Worm (Caenorhabditis elegans) whole organism, L1 larva: ENCODE measurements around the gene B0035.3.
A peak's percentile ranks its signal among the peaks of the same experiment; 100 is the strongest.

Experiments
- C34B4.2 ChIP-seq: sonication (generic microtip); optimal IDR thresholded peaks from 2 replicates; lab custom pipeline; 2017; ENCODE audit warnings: mild to moderate bottlenecking, missing genetic modification characterization, missing compliant biosample characterization
- F16B12.6 ChIP-seq: fragments of 150-350 bp; optimal IDR thresholded peaks from 2 replicates; lab custom pipeline; 2014; ENCODE audit warnings: missing biosample characterization, missing genetic modification characterization
- ama-1 ChIP-seq: fragments of 150-350 bp; optimal IDR thresholded peaks from 2 replicates; lab custom pipeline; 2014
- ceh-8 ChIP-seq: fragments of 200-800 bp; sonication (Bioruptor generic); optimal IDR thresholded peaks from 2 replicates; lab custom pipeline; 2018; ENCODE audit warnings: mild to moderate bottlenecking, missing genetic modification characterization, moderate library complexity, missing compliant biosample characterization
- ceh-82 ChIP-seq, 3 experiments: fragments of 150-350 bp in 1 of 3; sonication (generic microtip) in 2 of 3; optimal IDR thresholded peaks; 2 replicates each; lab custom pipeline; 2014 to 2017; ENCODE audit warnings: missing biosample characterization in 3 of 3, missing genetic modification characterization in 3 of 3
- ceh-88 ChIP-seq: fragments of 200-800 bp; sonication (Bioruptor generic); IDR thresholded peaks from 2 replicates; pipeline ENCODE4 v1.3.6; 2022; ENCODE audit warnings: missing genetic modification characterization, missing compliant biosample characterization
- efl-1 ChIP-seq, 4 experiments: fragments of 150-350 bp; optimal IDR thresholded peaks in 3 of 4; peaks in 1 of 4; 1 replicate in 1 of 4; 2 replicates in 3 of 4; lab custom pipeline; 2014; ENCODE audit warnings: missing biosample characterization in 2 of 4, missing genetic modification characterization in 2 of 4, missing genetic modification reagents in 2 of 4
- efl-3 ChIP-seq: fragments of 200-800 bp; sonication (Bioruptor generic); optimal IDR thresholded peaks from 2 replicates; lab custom pipeline; 2018; ENCODE audit warnings: mild to moderate bottlenecking, missing genetic modification characterization, missing compliant biosample characterization
- egl-13 ChIP-seq: sonication (generic microtip); optimal IDR thresholded peaks from 2 replicates; lab custom pipeline; 2016; ENCODE audit warnings: missing genotype, missing genetic modification reagents, missing genetic modification characterization, missing compliant biosample characterization
- fkh-10 ChIP-seq: sonication (generic microtip); optimal IDR thresholded peaks from 2 replicates; lab custom pipeline; 2017; ENCODE audit warnings: missing biosample characterization, missing genetic modification reagents, missing genetic modification characterization
- grh-1 ChIP-seq: fragments of 200-800 bp; sonication (Bioruptor generic); IDR thresholded peaks from 2 replicates; pipeline ENCODE4 v1.3.6; 2022; ENCODE audit warnings: missing genetic modification reagents, missing genetic modification characterization, missing compliant biosample characterization
- hpl-2 ChIP-seq: fragments of 150-350 bp; optimal IDR thresholded peaks from 2 replicates; lab custom pipeline; 2014; ENCODE audit warnings: missing biosample characterization, missing genetic modification reagents, missing genetic modification characterization
- irx-1 ChIP-seq: sonication (generic microtip); optimal IDR thresholded peaks from 2 replicates; lab custom pipeline; 2016; ENCODE audit warnings: missing genetic modification characterization, missing compliant biosample characterization
- isw-1 ChIP-seq: fragments of 200-800 bp; sonication (Bioruptor generic); IDR thresholded peaks from 2 replicates; pipeline ENCODE4 v1.3.6; 2022; ENCODE audit warnings: missing genetic modification characterization, missing compliant biosample characterization
- lin-13 ChIP-seq: fragments of 150-350 bp; optimal IDR thresholded peaks from 2 replicates; lab custom pipeline; 2014; ENCODE audit warnings: missing biosample characterization, missing genetic modification reagents, missing genetic modification characterization
- lin-14 ChIP-seq: fragments of 200-800 bp; sonication (Bioruptor generic); optimal IDR thresholded peaks from 2 replicates; lab custom pipeline; 2018; ENCODE audit warnings: mild to moderate bottlenecking, missing genetic modification characterization, moderate library complexity, missing compliant biosample characterization
- lin-35 ChIP-seq, 2 experiments: fragments of 150-350 bp; optimal IDR thresholded peaks; 2 replicates each; lab custom pipeline; 2014; ENCODE audit warnings: missing biosample characterization in 2 of 2, missing genetic modification characterization in 2 of 2, missing genetic modification reagents in 2 of 2
- mab-9 ChIP-seq: fragments of 200-800 bp; sonication (Bioruptor generic); IDR thresholded peaks from 2 replicates; pipeline ENCODE4 v1.3.6; 2022; ENCODE audit warnings: missing genetic modification reagents, missing genetic modification characterization, missing compliant biosample characterization
- mef-2 ChIP-seq: fragments of 150-350 bp; optimal IDR thresholded peaks from 2 replicates; lab custom pipeline; 2014; ENCODE audit warnings: missing biosample characterization, missing genetic modification characterization
- mep-1 ChIP-seq: fragments of 150-350 bp; optimal IDR thresholded peaks from 2 replicates; lab custom pipeline; 2014; ENCODE audit warnings: missing biosample characterization, missing genetic modification characterization
- nhr-11 ChIP-seq: fragments of 150-350 bp; optimal IDR thresholded peaks from 2 replicates; lab custom pipeline; 2014; ENCODE audit warnings: missing biosample characterization, missing genetic modification characterization
- nhr-20 ChIP-seq: sonication (generic microtip); optimal IDR thresholded peaks from 2 replicates; lab custom pipeline; 2016; ENCODE audit warnings: mild to moderate bottlenecking, missing genetic modification characterization, missing compliant biosample characterization
- nhr-84 ChIP-seq: sonication (generic microtip); optimal IDR thresholded peaks from 2 replicates; lab custom pipeline; 2017; ENCODE audit warnings: missing biosample characterization, missing genetic modification characterization
- nhr-85 ChIP-seq: sonication (generic microtip); peaks from one replicate; lab custom pipeline; 2016; ENCODE audit warnings: missing genetic modification characterization, inconsistent platforms, missing compliant biosample characterization
- nhr-90 ChIP-seq: sonication (generic microtip); optimal IDR thresholded peaks from 2 replicates; lab custom pipeline; 2016; ENCODE audit warnings: mild to moderate bottlenecking, missing genetic modification characterization, missing compliant biosample characterization; ENCODE audit not compliant: poor library complexity
- pqm-1 ChIP-seq: sonication (generic microtip); optimal IDR thresholded peaks from 3 replicates; lab custom pipeline; 2017; ENCODE audit warnings: missing biosample characterization, missing genetic modification characterization
- skn-1 ChIP-seq: fragments of 150-350 bp; optimal IDR thresholded peaks from 2 replicates; lab custom pipeline; 2014; ENCODE audit warnings: missing biosample characterization, missing genetic modification characterization
- sox-4 ChIP-seq: sonication (generic microtip); optimal IDR thresholded peaks from 2 replicates; lab custom pipeline; 2016; ENCODE audit warnings: missing genetic modification characterization, missing compliant biosample characterization
- sup-37 ChIP-seq: fragments of 200-800 bp; sonication (Bioruptor generic); optimal IDR thresholded peaks from 2 replicates; lab custom pipeline; 2018; ENCODE audit warnings: mild to moderate bottlenecking, missing genetic modification characterization, missing compliant biosample characterization
- swsn-7 ChIP-seq: sonication (generic microtip); optimal IDR thresholded peaks from 2 replicates; lab custom pipeline; 2016; ENCODE audit warnings: missing genetic modification characterization, missing compliant biosample characterization
- tbx-2 ChIP-seq: sonication (generic microtip); optimal IDR thresholded peaks from 2 replicates; lab custom pipeline; 2016; ENCODE audit warnings: missing genetic modification characterization, missing compliant biosample characterization
- unc-30 ChIP-seq: sonication (generic microtip); optimal IDR thresholded peaks from 2 replicates; lab custom pipeline; 2017; ENCODE audit warnings: missing biosample characterization, missing genetic modification characterization
- unc-62 ChIP-seq: fragments of 150-350 bp; optimal IDR thresholded peaks from 2 replicates; lab custom pipeline; 2014; ENCODE audit warnings: missing biosample characterization, missing genetic modification reagents, missing genetic modification characterization
- unc-86 ChIP-seq: sonication (generic microtip); optimal IDR thresholded peaks from 2 replicates; lab custom pipeline; 2016; ENCODE audit warnings: missing genetic modification characterization, missing compliant biosample characterization
- xbp-1 ChIP-seq: sonication (generic microtip); optimal IDR thresholded peaks from 2 replicates; lab custom pipeline; 2016; ENCODE audit warnings: missing genetic modification characterization, missing compliant biosample characterization
- zag-1 ChIP-seq: fragments of 150-350 bp; optimal IDR thresholded peaks from 2 replicates; lab custom pipeline; 2014; ENCODE audit warnings: missing biosample characterization, missing genetic modification characterization
- ztf-11 ChIP-seq, 2 experiments: sonication (generic microtip); optimal IDR thresholded peaks; 2 replicates each; lab custom pipeline; 2016 to 2017; ENCODE audit warnings: missing genetic modification characterization in 2 of 2, missing biosample characterization in 1 of 2, missing compliant biosample characterization in 1 of 2

The B0035.3 gene

ce11 chrIV:11316640-11317039, 1.8 kb upstream of the B0035.3 start:
- TF ChIP-seq ama-1 (lab: Kevin White, UChicago), result no peak
- TF ChIP-seq nhr-85, result peak; percentile 53
- TF ChIP-seq skn-1 (tag; lab: Kevin White, UChicago), result peak; percentile 31
- no peak for TF ChIP-seq unc-62 (GFP tag; lab: Kevin White, UChicago)
- TF ChIP-seq ceh-82 (tag; optimal IDR thresholded peaks at IDR 0.05; lab: Kevin White, UChicago), result no peak
- TF ChIP-seq, all 84 proteins: peak for 2

- TF ChIP-seq mef-2 (tag; lab: Kevin White, UChicago) (no peak), isw-1 (GFP tag; lab: Robert Waterston, UW) (no peak), swsn-7 (tag; lab: Kevin White, UChicago) (no peak), lin-14 (GFP tag; lab: Kevin White, UChicago) (peak; percentile 51), nhr-11 (tag; lab: Kevin White, UChicago) (no peak), nhr-85 (peak; percentile 31), sox-4 (tag; lab: Kevin White, UChicago) (no peak), xbp-1 (tag; lab: Kevin White, UChicago) (no peak), efl-1 (optimal IDR thresholded peaks at IDR 0.05; lab: Kevin White, UChicago) (no peak), efl-1 (GFP tag; optimal IDR thresholded peaks at IDR 0.05 in 1 of 2; lab: Kevin White, UChicago) (no peak), F16B12.6 (tag; lab: Kevin White, UChicago) (no peak), skn-1 (tag; lab: Kevin White, UChicago) (peak; percentile 78), ceh-88 (no peak), lin-13 (GFP tag; lab: Kevin White, UChicago) (no peak), efl-3 (GFP tag; lab: Kevin White, UChicago) (no peak), egl-13 (no peak), hpl-2 (GFP tag; lab: Kevin White, UChicago) (no peak), mab-9 (no peak), zag-1 (tag; lab: Kevin White, UChicago) (no peak), ceh-8 (GFP tag; lab: Kevin White, UChicago) (no peak), nhr-84 (tag; lab: Kevin White, UChicago) (no peak), tbx-2 (tag; lab: Kevin White, UChicago) (no peak), nhr-90 (tag; lab: Kevin White, UChicago) (no peak), fkh-10 (GFP tag; lab: Kevin White, UChicago) (no peak), irx-1 (tag; lab: Kevin White, UChicago) (no peak), C34B4.2 (no peak), sup-37 (GFP tag; lab: Kevin White, UChicago) (no peak)
These were observed 1.3 kb upstream of the B0035.3 start for ce11 chrIV:11316106-11316505.

- TF ChIP-seq unc-86 (tag; lab: Kevin White, UChicago) (no peak), ztf-11 (tag; optimal IDR thresholded peaks at IDR 0.05; lab: Kevin White, UChicago) (peak in 1 of 2 experiments; percentile 26), nhr-85 (peak; percentile 80), efl-1 (optimal IDR thresholded peaks at IDR 0.05; lab: Kevin White, UChicago) (no peak), efl-1 (GFP tag; optimal IDR thresholded peaks at IDR 0.05 in 1 of 2; lab: Kevin White, UChicago) (peak in 1 of 2 experiments; percentile 90), nhr-11 (tag; lab: Kevin White, UChicago) (no peak)
These were observed 890 bp upstream of the B0035.3 start for ce11 chrIV:11315688-11316087.

ce11 chrIV:11313880-11314279, 918 bp downstream of the B0035.3 start, which contains the start of gene dnj-2:
Gene dnj-2, minus strand, starts transcription at chrIV:11313980.
- no peak for TF ChIP-seq unc-30 (tag; lab: Kevin White, UChicago)
- TF ChIP-seq nhr-20 (tag; lab: Kevin White, UChicago), result no peak
- no peak for TF ChIP-seq grh-1 (GFP tag; lab: Robert Waterston, UW)
- TF ChIP-seq mep-1, result no peak
- no peak for TF ChIP-seq skn-1 (tag; lab: Kevin White, UChicago)
- no peak for TF ChIP-seq efl-3 (GFP tag; lab: Kevin White, UChicago)
- no peak for TF ChIP-seq nhr-85
- TF ChIP-seq pqm-1 (tag; lab: Kevin White, UChicago), result no peak
- TF ChIP-seq lin-35 (GFP tag; optimal IDR thresholded peaks at IDR 0.05; lab: Kevin White, UChicago), result no peak
- TF ChIP-seq, all 84 proteins: peak for 0
